Fruit fly (Drosophila melanogaster): ENCODE data around the gene CG10903.

CG10903 gene

dm6 chr3R:8032923-8033478 is 2.8 kb downstream of the CG10903 start, which contains the start of the genes CG11035 and unc-45 (continued):
- TF ChIP-seq Mes4 (GFP tag; optimal IDR thresholded peaks at IDR 0.05) (no peak), Tbp (GFP tag; optimal IDR thresholded peaks at IDR 0.05) (no peak), CG11247 (GFP tag; IDR thresholded peaks at IDR 0.05) (no peak), usp (GFP tag; optimal IDR thresholded peaks at IDR 0.05) (no peak), Opbp (GFP tag; IDR thresholded peaks at IDR 0.05; ENCODE audit: partially characterized antibody) (peak; percentile 58; the same call in 2 of the 3 replicates), Vsx1 (GFP tag; optimal IDR thresholded peaks at IDR 0.05) (peak; percentile 47), CG8924 (tag; optimal IDR thresholded peaks at IDR 0.05) (peak; percentile 18), CG17186 (GFP tag; optimal IDR thresholded peaks at IDR 0.05) (no peak), CG10431 (GFP tag; optimal IDR thresholded peaks at IDR 0.05) (peak; percentile 16), pnt (GFP tag; optimal IDR thresholded peaks at IDR 0.05) (no peak), CG15269 (tag; optimal IDR thresholded peaks at IDR 0.05) (peak; percentile 22), CG17912 (GFP tag; optimal IDR thresholded peaks at IDR 0.05) (no peak), lab (GFP tag; optimal IDR thresholded peaks at IDR 0.05) (no peak), CG7372 (GFP tag; IDR thresholded peaks at IDR 0.05) (no peak), org-1 (GFP tag; optimal IDR thresholded peaks at IDR 0.05) (no peak), CG7928 (GFP tag; optimal IDR thresholded peaks at IDR 0.05) (peak; percentile 2), CG10959 (GFP tag; IDR thresholded peaks at IDR 0.05) (no peak), inv (GFP tag; IDR thresholded peaks at IDR 0.05; ENCODE audit: partially characterized antibody) (peak; percentile 58; the same call in 1 of the 2 replicates), insv (GFP tag; optimal IDR thresholded peaks at IDR 0.05) (no peak), CG17361 (GFP tag; IDR thresholded peaks at IDR 0.05) (peak; percentile 66), zen2 (GFP tag; IDR thresholded peaks at IDR 0.05; ENCODE audit: partially characterized antibody) (no peak; the same call in 2 of the 3 replicates), CG4282 (GFP tag; optimal IDR thresholded peaks at IDR 0.05) (no peak), Ets97D (GFP tag; optimal IDR thresholded peaks at IDR 0.05) (peak; percentile 29), CG2116 (GFP tag; optimal IDR thresholded peaks at IDR 0.05) (peak; percentile 75), CG4617 (GFP tag; optimal IDR thresholded peaks at IDR 0.05; ENCODE audit: borderline replicate concordance) (no peak), ro (GFP tag; IDR thresholded peaks at IDR 0.05) (no peak), CG8359 (GFP tag; optimal IDR thresholded peaks at IDR 0.05; ENCODE audit: borderline replicate concordance) (no peak), CG12744 (GFP tag; optimal IDR thresholded peaks at IDR 0.05) (no peak), CG15601 (tag; optimal IDR thresholded peaks at IDR 0.05) (peak; percentile 32), CG7271 (tag; optimal IDR thresholded peaks at IDR 0.05) (no peak), bsh (GFP tag; optimal IDR thresholded peaks at IDR 0.05) (no peak), Ets65A (GFP tag) (peak; percentile 45), Rx (GFP tag; IDR thresholded peaks at IDR 0.05) (no peak), gem (tag; optimal IDR thresholded peaks at IDR 0.05) (peak; percentile 61), psq (GFP tag; optimal IDR thresholded peaks at IDR 0.05) (no peak), CG11093 (GFP tag; IDR thresholded peaks at IDR 0.05) (no peak), Sin3A (optimal IDR thresholded peaks at IDR 0.05) (peak; percentile 51), twi (tag; optimal IDR thresholded peaks at IDR 0.05) (peak; percentile 39), ERR (GFP tag; optimal IDR thresholded peaks at IDR 0.05) (no peak), Stat92E (GFP tag; optimal IDR thresholded peaks at IDR 0.05) (no peak), Drgx (GFP tag; IDR thresholded peaks at IDR 0.05) (no peak), CG31388 (GFP tag; optimal IDR thresholded peaks at IDR 0.05) (no peak), slbo (GFP tag; IDR thresholded peaks at IDR 0.05) (no peak; the same call in 1 of the 2 replicates), CG10147 (GFP tag; optimal IDR thresholded peaks at IDR 0.05) (peak; percentile 51), prd (optimal IDR thresholded peaks at IDR 0.05) (no peak), prd (GFP tag; IDR thresholded peaks at IDR 0.05) (peak; percentile 64; the same call in 2 of the 3 replicates), CG7745 (tag; optimal IDR thresholded peaks at IDR 0.05) (no peak), bigmax (GFP tag; optimal IDR thresholded peaks at IDR 0.05) (no peak), gsb (GFP tag; IDR thresholded peaks at IDR 0.05) (no peak), toy (GFP tag; IDR thresholded peaks at IDR 0.05) (no peak), Lim3 (GFP tag; IDR thresholded peaks at IDR 0.05) (no peak)
